Fruit fly (Drosophila melanogaster): ENCODE measurements around the gene Nepl6.

Nepl6 gene

DNA sequence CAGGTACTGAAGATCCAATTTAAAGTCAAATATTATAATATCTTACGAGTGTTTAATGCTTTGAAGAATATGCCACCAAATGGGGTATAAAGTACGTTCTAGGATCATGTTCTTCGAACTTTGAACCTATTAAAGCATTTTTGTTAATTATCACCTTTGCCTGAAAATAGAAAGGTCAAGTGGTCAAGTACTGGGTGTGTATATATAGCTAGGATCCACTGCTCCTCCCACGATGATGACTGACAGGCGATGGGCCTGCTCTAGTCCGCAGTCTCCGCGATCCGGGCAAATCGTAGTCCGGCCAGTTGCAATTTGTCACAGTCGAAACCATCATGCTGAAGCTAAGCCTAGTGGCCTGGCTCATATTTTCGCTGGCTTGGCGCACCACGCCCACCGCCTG lies 4.3 kb downstream of the Nepl6 start, which contains the start of gene Nepl5:
TSS of gene Nepl5 (plus strand) at position 301 of the 400 bp plus-strand sequence.
- TF ChIP-seq CG7963 (GFP tag; IDR thresholded peaks at IDR 0.05; ENCODE audit: partially characterized antibody) (no peak), CG9215 (GFP tag; IDR thresholded peaks at IDR 0.05) (no peak), vnd (GFP tag; IDR thresholded peaks at IDR 0.05; ENCODE audit: partially characterized antibody) (no peak), Elba2 (GFP tag; optimal IDR thresholded peaks at IDR 0.05) (no peak), CG2875 (GFP tag; optimal IDR thresholded peaks at IDR 0.05) (no peak), CG14965 (GFP tag; optimal IDR thresholded peaks at IDR 0.05; ENCODE audit: borderline replicate concordance) (no peak), ewg (GFP tag; optimal IDR thresholded peaks at IDR 0.05) (no peak), CG11723 (GFP tag; optimal IDR thresholded peaks at IDR 0.05) (no peak), Oli (tag; optimal IDR thresholded peaks at IDR 0.05) (no peak), Bteb2 (GFP tag; optimal IDR thresholded peaks at IDR 0.05) (no peak), CG5245 (GFP tag; optimal IDR thresholded peaks at IDR 0.05) (no peak), Rx (GFP tag; IDR thresholded peaks at IDR 0.05) (no peak), CG13424 (tag; optimal IDR thresholded peaks at IDR 0.05) (no peak), CG13287 (GFP tag; IDR thresholded peaks at IDR 0.05; ENCODE audit: partially characterized antibody) (no peak), NC2α (GFP tag; optimal IDR thresholded peaks at IDR 0.05) (no peak), CG15514 (GFP tag; optimal IDR thresholded peaks at IDR 0.05) (no peak), toy (GFP tag; IDR thresholded peaks at IDR 0.05) (no peak), Trl (optimal IDR thresholded peaks at IDR 0.05) (no peak), Trl (GFP tag; optimal IDR thresholded peaks at IDR 0.05) (no peak), CG18476 (GFP tag; optimal IDR thresholded peaks at IDR 0.05) (no peak)

DNA sequence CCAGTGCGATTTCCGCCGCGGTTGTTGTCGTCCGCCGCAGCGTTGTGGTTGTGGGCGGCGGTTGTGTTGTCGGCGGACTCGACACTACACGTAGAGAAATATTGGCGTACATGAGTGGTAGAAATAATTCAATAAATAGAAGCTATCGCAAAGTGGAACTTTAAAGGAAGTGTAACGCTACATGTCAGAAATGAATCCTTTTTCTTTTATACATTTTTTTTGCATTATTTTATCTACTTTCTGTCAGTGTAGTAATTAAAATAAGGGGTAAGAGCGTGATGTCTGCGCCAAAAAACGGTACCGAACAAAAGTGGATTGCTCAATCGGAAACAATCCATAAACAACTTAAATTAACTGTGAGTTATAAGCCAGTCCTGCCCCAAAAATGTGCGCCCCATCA lies 6.1 kb downstream of the Nepl6 start:
- TF ChIP-seq zen (tag; optimal IDR thresholded peaks at IDR 0.05): peak; percentile 2
- TF ChIP-seq CG10366 (GFP tag; IDR thresholded peaks at IDR 0.05): 0 out of 2 replicates have a peak, but pooled peaks have one; percentile 17
- 0 out of 3 replicates have a peak, but pooled peaks have one; percentile 27 for TF ChIP-seq ci (GFP tag; IDR thresholded peaks at IDR 0.05)
- peak; percentile 62 for TF ChIP-seq sens (GFP tag)
- 0 out of 2 replicates have a peak, but pooled peaks have one; percentile 29 for TF ChIP-seq ttk (GFP tag; IDR thresholded peaks at IDR 0.05)
- TF ChIP-seq ham (GFP tag; IDR thresholded peaks at IDR 0.05): no peak
- TF ChIP-seq kni (GFP tag; optimal IDR thresholded peaks at IDR 0.05): no peak
- TF ChIP-seq prd (optimal IDR thresholded peaks at IDR 0.05): no peak
- TF ChIP-seq prd (GFP tag; IDR thresholded peaks at IDR 0.05): peak; percentile 50; the same call in 1 of the 3 replicates
- peak; percentile 17; the same call in 1 of the 2 replicates for TF ChIP-seq CG17328 (GFP tag; IDR thresholded peaks at IDR 0.05)
- peak; percentile 17; the same call in 1 of the 2 replicates for TF ChIP-seq slbo (GFP tag; IDR thresholded peaks at IDR 0.05)
- TF ChIP-seq lab (GFP tag; optimal IDR thresholded peaks at IDR 0.05): peak; percentile 23
- no peak for TF ChIP-seq wek (GFP tag; optimal IDR thresholded peaks at IDR 0.05)
- peak; percentile 4 for TF ChIP-seq Ets65A (GFP tag)
- 0 out of 2 replicates have a peak, but pooled peaks have one; percentile 24 for TF ChIP-seq sob (GFP tag; IDR thresholded peaks at IDR 0.05)
- TF ChIP-seq CG18599 (GFP tag; optimal IDR thresholded peaks at IDR 0.05): peak; percentile 18
- no peak for TF ChIP-seq trh (GFP tag; optimal IDR thresholded peaks at IDR 0.05)
- peak; percentile 33; the same call in 1 of the 2 replicates for TF ChIP-seq lmd (GFP tag; IDR thresholded peaks at IDR 0.05)

DNA sequence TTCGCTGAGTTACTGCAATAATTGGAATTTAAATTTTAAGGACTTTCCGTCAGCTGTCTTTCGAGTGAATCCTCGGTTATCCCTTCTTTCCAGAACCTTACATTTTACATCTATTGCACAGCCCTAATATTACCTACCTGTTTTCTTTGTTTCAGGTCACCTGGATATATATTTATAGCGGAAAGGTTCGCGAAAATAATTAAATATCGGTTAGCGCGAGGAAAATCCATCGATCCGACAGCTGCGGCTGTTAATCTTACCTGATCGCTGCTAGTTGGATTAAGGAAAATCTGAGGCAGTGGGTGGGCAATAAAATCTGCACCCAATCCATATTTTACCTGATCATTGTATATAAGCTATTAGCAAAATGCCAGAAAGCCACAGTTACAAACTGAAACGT lies 12.2 kb downstream of the Nepl6 start:
- TF ChIP-seq CG7271 (tag; optimal IDR thresholded peaks at IDR 0.05): peak; percentile 14
- peak in 1 of 2 experiments; percentile 10 for TF ChIP-seq tll (GFP tag; optimal IDR thresholded peaks at IDR 0.05)
- TF ChIP-seq CG1647 (GFP tag; optimal IDR thresholded peaks at IDR 0.05): no peak
- no peak for TF ChIP-seq CG9932 (GFP tag; IDR thresholded peaks at IDR 0.05)
- no peak for TF ChIP-seq Adf1 (GFP tag; IDR thresholded peaks at IDR 0.05)
- TF ChIP-seq CG14667 (GFP tag; IDR thresholded peaks at IDR 0.05): no peak
- TF ChIP-seq CG17802 (tag; optimal IDR thresholded peaks at IDR 0.05): no peak
- TF ChIP-seq pros (GFP tag; optimal IDR thresholded peaks at IDR 0.05): no peak
- TF ChIP-seq HLH4C (GFP tag; IDR thresholded peaks at IDR 0.05; ENCODE audit: partially characterized antibody): no peak
- TF ChIP-seq scrt (GFP tag; optimal IDR thresholded peaks at IDR 0.05): no peak
- TF ChIP-seq D19A (tag; optimal IDR thresholded peaks at IDR 0.05): no peak
- TF ChIP-seq CG3407 (GFP tag; optimal IDR thresholded peaks at IDR 0.05): no peak
- peak; percentile 49 for TF ChIP-seq cad (GFP tag; optimal IDR thresholded peaks at IDR 0.05)

Data from whole organism, embryonic.